1 fruit fly cellular context compared by ENCODE assay signal in the genomic region with DNA sequence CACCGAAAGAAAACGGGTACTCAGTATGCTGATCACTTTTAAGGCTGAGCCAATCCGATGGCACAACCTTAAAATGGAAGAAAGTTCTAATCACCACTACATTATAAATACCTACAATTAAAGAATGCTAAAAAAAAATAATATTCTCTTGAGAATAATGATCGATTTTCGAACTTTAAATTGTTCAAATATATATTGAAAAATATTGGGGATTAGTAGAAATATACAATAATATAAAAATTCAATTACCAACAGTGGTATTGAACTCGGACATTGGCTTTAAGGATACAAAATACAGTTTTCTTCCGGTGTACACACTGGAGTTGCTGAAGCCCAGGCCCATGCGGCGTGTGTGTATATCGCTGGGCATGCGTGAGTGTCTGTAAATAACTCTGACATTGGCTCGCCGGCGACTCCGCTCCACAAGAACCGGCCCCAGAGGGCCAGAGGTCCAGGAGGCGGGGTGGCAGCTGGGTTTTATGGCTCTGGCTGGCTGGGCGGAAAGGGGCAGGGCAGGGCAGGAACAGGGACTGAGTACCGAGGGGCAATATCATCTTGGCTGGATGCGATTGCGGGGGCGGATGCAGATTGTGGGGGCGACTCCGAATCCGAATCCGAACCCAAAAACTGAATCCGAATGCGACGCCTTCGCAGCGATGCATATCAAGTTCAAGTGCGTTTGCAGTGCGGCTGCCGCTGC.
TF ChIP-seq lines count a peak whose summit lies in the region.

No protein-coding gene starts in this region.

TF ChIP-seq in whole organism, embryonic, 481 proteins besides CTCF, POLR2A, EP300 and RAD21 (continued from another document and continues in another):
- no peak for TF ChIP-seq ab (GFP tag; optimal IDR thresholded peaks at IDR 0.05; lab: Kevin White, UChicago)
- TF ChIP-seq unpg (GFP tag; optimal IDR thresholded peaks at IDR 0.05; lab: Kevin White, UChicago) = peak; percentile 63
- no peak for TF ChIP-seq bowl (GFP tag; IDR thresholded peaks at IDR 0.05; lab: Robert Waterston, UW)
- 0 out of 3 replicates have a peak, but pooled peaks have one; percentile 46 for TF ChIP-seq sr (GFP tag; IDR thresholded peaks at IDR 0.05; lab: Robert Waterston, UW)
- TF ChIP-seq ato (GFP tag; IDR thresholded peaks at IDR 0.05; lab: Robert Waterston, UW; ENCODE audit: partially characterized antibody) = no peak
- no peak for TF ChIP-seq Neu2 (GFP tag; optimal IDR thresholded peaks at IDR 0.05; lab: Kevin White, UChicago; ENCODE audit: borderline replicate concordance)
- TF ChIP-seq crp (GFP tag; optimal IDR thresholded peaks at IDR 0.05; lab: Kevin White, UChicago) = no peak
- no peak for TF ChIP-seq CG3838 (GFP tag; optimal IDR thresholded peaks at IDR 0.05; lab: Kevin White, UChicago)
- TF ChIP-seq Oaz (GFP tag; IDR thresholded peaks at IDR 0.05; lab: Robert Waterston, UW) = no peak
- no peak for TF ChIP-seq nau (GFP tag; optimal IDR thresholded peaks at IDR 0.05; lab: Kevin White, UChicago)
- TF ChIP-seq zen (tag; optimal IDR thresholded peaks at IDR 0.05; lab: Kevin White, UChicago) = no peak
- TF ChIP-seq pfk (GFP tag; optimal IDR thresholded peaks at IDR 0.05; lab: Kevin White, UChicago) = no peak
- no peak for TF ChIP-seq CG7745 (tag; optimal IDR thresholded peaks at IDR 0.05; lab: Kevin White, UChicago)
- TF ChIP-seq Blimp-1 (GFP tag; optimal IDR thresholded peaks at IDR 0.05; lab: Kevin White, UChicago) = peak; percentile 52
- peak; percentile 86 for TF ChIP-seq crol (GFP tag; IDR thresholded peaks at IDR 0.05; lab: Robert Waterston, UW)
- TF ChIP-seq chinmo (GFP tag; IDR thresholded peaks at IDR 0.05; lab: Robert Waterston, UW; ENCODE audit: partially characterized antibody) = no peak
- no peak for TF ChIP-seq ranshi (GFP tag; IDR thresholded peaks at IDR 0.05; lab: Robert Waterston, UW)
- TF ChIP-seq caup (GFP tag; optimal IDR thresholded peaks at IDR 0.05; lab: Kevin White, UChicago; ENCODE audit: severe bottlenecking) = no peak
- TF ChIP-seq Doc2 (GFP tag; IDR thresholded peaks at IDR 0.05; lab: Robert Waterston, UW) = no peak
- TF ChIP-seq Max (GFP tag; optimal IDR thresholded peaks at IDR 0.05; lab: Kevin White, UChicago) = peak; percentile 13
- no peak for TF ChIP-seq stc (GFP tag; IDR thresholded peaks at IDR 0.05; lab: Robert Waterston, UW)
- TF ChIP-seq Hr39 (optimal IDR thresholded peaks at IDR 0.05; lab: Kevin White, UChicago) = no peak
- TF ChIP-seq Hr3 (GFP tag; optimal IDR thresholded peaks at IDR 0.05; lab: Kevin White, UChicago) = peak; percentile 56
- TF ChIP-seq eve (GFP tag; optimal IDR thresholded peaks at IDR 0.05; lab: Kevin White, UChicago) = no peak
- peak; percentile 74 for TF ChIP-seq Sox102F (GFP tag; optimal IDR thresholded peaks at IDR 0.05; lab: Kevin White, UChicago)
- TF ChIP-seq Oli (tag; optimal IDR thresholded peaks at IDR 0.05; lab: Kevin White, UChicago) = peak; percentile 71
- no peak for TF ChIP-seq Dip3 (GFP tag; optimal IDR thresholded peaks at IDR 0.05; lab: Kevin White, UChicago)
- TF ChIP-seq abd-A (tag; optimal IDR thresholded peaks at IDR 0.05; lab: Kevin White, UChicago) = no peak
- TF ChIP-seq CG18599 (GFP tag; optimal IDR thresholded peaks at IDR 0.05; lab: Kevin White, UChicago) = no peak
- no peak for TF ChIP-seq bbx (GFP tag; IDR thresholded peaks at IDR 0.05; lab: Robert Waterston, UW; ENCODE audit: partially characterized antibody)
- peak; percentile 73 for TF ChIP-seq CG8924 (tag; optimal IDR thresholded peaks at IDR 0.05; lab: Kevin White, UChicago)
- TF ChIP-seq peb (GFP tag; IDR thresholded peaks at IDR 0.05; lab: Robert Waterston, UW) = peak; percentile 5; the same call in 1 of the 2 replicates
- TF ChIP-seq bab2 (GFP tag; optimal IDR thresholded peaks at IDR 0.05; lab: Kevin White, UChicago) = peak; percentile 0
- TF ChIP-seq Poxn (GFP tag; IDR thresholded peaks at IDR 0.05; lab: Robert Waterston, UW) = no peak
- TF ChIP-seq jing (GFP tag; optimal IDR thresholded peaks at IDR 0.05; lab: Kevin White, UChicago) = peak; percentile 45
- peak; percentile 48; the same call in 1 of the 3 replicates for TF ChIP-seq CG3726 (GFP tag; IDR thresholded peaks at IDR 0.05; lab: Robert Waterston, UW)
- TF ChIP-seq CG13424 (tag; optimal IDR thresholded peaks at IDR 0.05; lab: Kevin White, UChicago) = peak; percentile 74
- peak; percentile 51 for TF ChIP-seq CG8290 (GFP tag; optimal IDR thresholded peaks at IDR 0.05; lab: Kevin White, UChicago)
- TF ChIP-seq CG8290 (tag; optimal IDR thresholded peaks at IDR 0.05; lab: Kevin White, UChicago) = no peak
- TF ChIP-seq zfh1 (GFP tag; IDR thresholded peaks at IDR 0.05; lab: Robert Waterston, UW) = peak; percentile 38; the same call in 2 of the 3 replicates
- TF ChIP-seq gro (GFP tag; optimal IDR thresholded peaks at IDR 0.05; lab: Kevin White, UChicago) = no peak
- peak; percentile 35 for TF ChIP-seq CG4820 (GFP tag; optimal IDR thresholded peaks at IDR 0.05; lab: Kevin White, UChicago)
- TF ChIP-seq Lhr (GFP tag; optimal IDR thresholded peaks at IDR 0.05; lab: Kevin White, UChicago) = peak; percentile 52
- TF ChIP-seq Nf-YC (tag; optimal IDR thresholded peaks at IDR 0.05; lab: Kevin White, UChicago) = no peak
- TF ChIP-seq Fer1 (GFP tag; optimal IDR thresholded peaks at IDR 0.05; lab: Kevin White, UChicago) = no peak
- no peak for TF ChIP-seq Ravus (GFP tag; IDR thresholded peaks at IDR 0.05; lab: Robert Waterston, UW)
- peak; percentile 21 for TF ChIP-seq Asciz (GFP tag; optimal IDR thresholded peaks at IDR 0.05; lab: Kevin White, UChicago)
- TF ChIP-seq Med (GFP tag; lab: Kevin White, UChicago) = peak; percentile 58
- peak; percentile 26 for TF ChIP-seq CG17359 (tag; optimal IDR thresholded peaks at IDR 0.05; lab: Kevin White, UChicago)
- TF ChIP-seq lab (GFP tag; optimal IDR thresholded peaks at IDR 0.05; lab: Kevin White, UChicago) = no peak
- TF ChIP-seq CG4360 (GFP tag; IDR thresholded peaks at IDR 0.05; lab: Robert Waterston, UW) = no peak
- TF ChIP-seq Rfx (GFP tag; IDR thresholded peaks at IDR 0.05; lab: Robert Waterston, UW) = 0 out of 2 replicates have a peak, but pooled peaks have one; percentile 17
- no peak for TF ChIP-seq Atf-2 (GFP tag; optimal IDR thresholded peaks at IDR 0.05; lab: Kevin White, UChicago)
- peak; percentile 66 for TF ChIP-seq CG4424 (GFP tag; optimal IDR thresholded peaks at IDR 0.05; lab: Kevin White, UChicago)
- TF ChIP-seq danr (GFP tag; IDR thresholded peaks at IDR 0.05; lab: Robert Waterston, UW) = no peak
- no peak for TF ChIP-seq CG14014 (GFP tag; IDR thresholded peaks at IDR 0.05; lab: Robert Waterston, UW)
- no peak for TF ChIP-seq H2.0 (GFP tag; IDR thresholded peaks at IDR 0.05; lab: Robert Waterston, UW)
- no peak for TF ChIP-seq Fer2 (tag; optimal IDR thresholded peaks at IDR 0.05; lab: Kevin White, UChicago)
- no peak for TF ChIP-seq Myb (GFP tag; optimal IDR thresholded peaks at IDR 0.05; lab: Kevin White, UChicago)
- no peak for TF ChIP-seq CG7987 (GFP tag; optimal IDR thresholded peaks at IDR 0.05; lab: Kevin White, UChicago)
- peak; percentile 53 for TF ChIP-seq corto (GFP tag; optimal IDR thresholded peaks at IDR 0.05; lab: Kevin White, UChicago)
- TF ChIP-seq CG1832 (GFP tag; optimal IDR thresholded peaks at IDR 0.05; lab: Kevin White, UChicago) = no peak
- no peak for TF ChIP-seq cwo (GFP tag; optimal IDR thresholded peaks at IDR 0.05; lab: Kevin White, UChicago)
- peak; percentile 43 for TF ChIP-seq CG12659 (GFP tag; optimal IDR thresholded peaks at IDR 0.05; lab: Kevin White, UChicago)
- TF ChIP-seq lmd (GFP tag; IDR thresholded peaks at IDR 0.05; lab: Robert Waterston, UW) = peak; percentile 49; the same call in 1 of the 2 replicates
- TF ChIP-seq CG10321 (GFP tag; IDR thresholded peaks at IDR 0.05; lab: Robert Waterston, UW) = no peak
- no peak for TF ChIP-seq CG11398 (GFP tag; optimal IDR thresholded peaks at IDR 0.05; lab: Kevin White, UChicago)
- TF ChIP-seq CG17912 (GFP tag; optimal IDR thresholded peaks at IDR 0.05; lab: Kevin White, UChicago) = no peak
- no peak for TF ChIP-seq Mes4 (GFP tag; optimal IDR thresholded peaks at IDR 0.05; lab: Kevin White, UChicago)
- no peak for TF ChIP-seq Rx (GFP tag; IDR thresholded peaks at IDR 0.05; lab: Robert Waterston, UW)
- TF ChIP-seq oc (tag; optimal IDR thresholded peaks at IDR 0.05; lab: Kevin White, UChicago) = no peak
- TF ChIP-seq Xrp1 (GFP tag; IDR thresholded peaks at IDR 0.05; lab: Robert Waterston, UW) = peak; percentile 71
- no peak for TF ChIP-seq sob (GFP tag; IDR thresholded peaks at IDR 0.05; lab: Robert Waterston, UW)
- TF ChIP-seq hbn (GFP tag; IDR thresholded peaks at IDR 0.05; lab: Robert Waterston, UW; ENCODE audit: partially characterized antibody) = no peak
- TF ChIP-seq CG43689 (GFP tag; IDR thresholded peaks at IDR 0.05; lab: Robert Waterston, UW) = no peak
- TF ChIP-seq CG10366 (GFP tag; IDR thresholded peaks at IDR 0.05; lab: Robert Waterston, UW) = peak; percentile 28; the same call in 1 of the 2 replicates
- no peak for TF ChIP-seq D (optimal IDR thresholded peaks at IDR 0.05; lab: Kevin White, UChicago)
- peak; percentile 70 for TF ChIP-seq D (GFP tag; optimal IDR thresholded peaks at IDR 0.05; lab: Kevin White, UChicago)
- TF ChIP-seq twi (tag; optimal IDR thresholded peaks at IDR 0.05; lab: Kevin White, UChicago) = peak; percentile 62
- no peak for TF ChIP-seq CG17612 (GFP tag; IDR thresholded peaks at IDR 0.05; lab: Robert Waterston, UW)
- no peak for TF ChIP-seq wek (GFP tag; optimal IDR thresholded peaks at IDR 0.05; lab: Kevin White, UChicago)
- TF ChIP-seq CG12942 (GFP tag; optimal IDR thresholded peaks at IDR 0.05; lab: Kevin White, UChicago) = peak; percentile 33
- TF ChIP-seq Awh (GFP tag; IDR thresholded peaks at IDR 0.05; lab: Robert Waterston, UW) = no peak
- TF ChIP-seq CG9727 (GFP tag; optimal IDR thresholded peaks at IDR 0.05; lab: Kevin White, UChicago) = peak; percentile 76
- TF ChIP-seq Dad (GFP tag; optimal IDR thresholded peaks at IDR 0.05; lab: Kevin White, UChicago) = no peak
- no peak for TF ChIP-seq CG11695 (GFP tag; IDR thresholded peaks at IDR 0.05; lab: Robert Waterston, UW)
- TF ChIP-seq CG1792 (GFP tag; optimal IDR thresholded peaks at IDR 0.05; lab: Kevin White, UChicago) = no peak
- no peak for TF ChIP-seq D19B (GFP tag; optimal IDR thresholded peaks at IDR 0.05; lab: Kevin White, UChicago)
- no peak for TF ChIP-seq so (GFP tag; IDR thresholded peaks at IDR 0.05; lab: Robert Waterston, UW)
- no peak for TF ChIP-seq gcm2 (GFP tag; optimal IDR thresholded peaks at IDR 0.05; lab: Kevin White, UChicago)
- peak; percentile 60 for TF ChIP-seq D19A (tag; optimal IDR thresholded peaks at IDR 0.05; lab: Kevin White, UChicago)
- TF ChIP-seq CG42726 (GFP tag; IDR thresholded peaks at IDR 0.05; lab: Robert Waterston, UW; ENCODE audit: partially characterized antibody) = no peak
- TF ChIP-seq stwl (tag; optimal IDR thresholded peaks at IDR 0.05; lab: Kevin White, UChicago) = no peak
- peak in 1 of 2 experiments; percentile 42 for TF ChIP-seq Hr78 (GFP tag; optimal IDR thresholded peaks at IDR 0.05; lab: Kevin White, UChicago)
- no peak for TF ChIP-seq chm (GFP tag; IDR thresholded peaks at IDR 0.05; lab: Robert Waterston, UW)
- TF ChIP-seq scrt (GFP tag; optimal IDR thresholded peaks at IDR 0.05; lab: Kevin White, UChicago) = no peak
- TF ChIP-seq tup (GFP tag; optimal IDR thresholded peaks at IDR 0.05; lab: Kevin White, UChicago) = no peak
- no peak for TF ChIP-seq toy (GFP tag; IDR thresholded peaks at IDR 0.05; lab: Robert Waterston, UW)
- TF ChIP-seq ken (GFP tag; IDR thresholded peaks at IDR 0.05; lab: Robert Waterston, UW) = no peak
- peak; percentile 28 for TF ChIP-seq tin (GFP tag; optimal IDR thresholded peaks at IDR 0.05; lab: Kevin White, UChicago)
- no peak for TF ChIP-seq TFAM (GFP tag; optimal IDR thresholded peaks at IDR 0.05; lab: Kevin White, UChicago)
- peak; percentile 21 for TF ChIP-seq tap (tag; optimal IDR thresholded peaks at IDR 0.05; lab: Kevin White, UChicago)
- no peak for TF ChIP-seq CG34376 (GFP tag; optimal IDR thresholded peaks at IDR 0.05; lab: Kevin White, UChicago)
- no peak for TF ChIP-seq CG2889 (GFP tag; IDR thresholded peaks at IDR 0.05; lab: Robert Waterston, UW)
- peak; percentile 45; the same call in 1 of the 2 replicates for TF ChIP-seq ara (GFP tag; IDR thresholded peaks at IDR 0.05; lab: Robert Waterston, UW)
- no peak for TF ChIP-seq hb (GFP tag; IDR thresholded peaks at IDR 0.05; lab: Robert Waterston, UW; ENCODE audit: partially characterized antibody)
- peak; percentile 87 for TF ChIP-seq CG15601 (tag; optimal IDR thresholded peaks at IDR 0.05; lab: Kevin White, UChicago)
- TF ChIP-seq CG2199 (GFP tag; IDR thresholded peaks at IDR 0.05; lab: Robert Waterston, UW) = no peak
- TF ChIP-seq CG6254 (GFP tag; optimal IDR thresholded peaks at IDR 0.05; lab: Kevin White, UChicago) = peak; percentile 49
- peak; percentile 73 for TF ChIP-seq zf30C (GFP tag; optimal IDR thresholded peaks at IDR 0.05; lab: Kevin White, UChicago)
- TF ChIP-seq CHES-1-like (GFP tag; optimal IDR thresholded peaks at IDR 0.05; lab: Kevin White, UChicago) = no peak
- TF ChIP-seq CG14710 (tag; optimal IDR thresholded peaks at IDR 0.05; lab: Kevin White, UChicago) = peak; percentile 82
- TF ChIP-seq HLH4C (GFP tag; IDR thresholded peaks at IDR 0.05; lab: Robert Waterston, UW; ENCODE audit: partially characterized antibody) = no peak
- TF ChIP-seq Fer3 (tag; optimal IDR thresholded peaks at IDR 0.05; lab: Kevin White, UChicago) = no peak
- peak; percentile 28 for TF ChIP-seq HmgZ (tag; optimal IDR thresholded peaks at IDR 0.05; lab: Kevin White, UChicago)
- TF ChIP-seq CG6175 (GFP tag; IDR thresholded peaks at IDR 0.05; lab: Robert Waterston, UW) = no peak
- TF ChIP-seq CG12219 (GFP tag; optimal IDR thresholded peaks at IDR 0.05; lab: Kevin White, UChicago) = peak; percentile 47
- TF ChIP-seq CG8765 (GFP tag; IDR thresholded peaks at IDR 0.05; lab: Robert Waterston, UW) = no peak
- peak; percentile 75 for TF ChIP-seq nom (GFP tag; optimal IDR thresholded peaks at IDR 0.05; lab: Kevin White, UChicago)
- peak; percentile 54 for TF ChIP-seq CG11723 (GFP tag; optimal IDR thresholded peaks at IDR 0.05; lab: Kevin White, UChicago)
- TF ChIP-seq pho (GFP tag; optimal IDR thresholded peaks at IDR 0.05; lab: Kevin White, UChicago) = no peak
- no peak for TF ChIP-seq NFAT (GFP tag; IDR thresholded peaks at IDR 0.05; lab: Robert Waterston, UW)
- TF ChIP-seq GATAe (GFP tag; conservative IDR thresholded peaks at IDR 0.05; lab: Robert Waterston, UW) = no peak
- peak; percentile 31 for TF ChIP-seq lbe (GFP tag; optimal IDR thresholded peaks at IDR 0.05; lab: Kevin White, UChicago)
- no peak for TF ChIP-seq HmgD (GFP tag; optimal IDR thresholded peaks at IDR 0.05; lab: Kevin White, UChicago)
- TF ChIP-seq sim (GFP tag; IDR thresholded peaks at IDR 0.05; lab: Robert Waterston, UW) = no peak
- TF ChIP-seq wor (GFP tag; IDR thresholded peaks at IDR 0.05; lab: Robert Waterston, UW) = peak; percentile 51
